Worm (Caenorhabditis elegans): ENCODE measurements around the gene F13H8.5.

- TF ChIP-seq Y116A8C.19 (tag; optimal IDR thresholded peaks at IDR 0.05; ENCODE audit: borderline replicate concordance) (no peak), ztf-11 (tag; optimal IDR thresholded peaks at IDR 0.05) (no peak)
These were observed 32.2 kb upstream of the F13H8.5 start for ce11 chrII:6288104-6288503.

All from whole organism, L1 larva.